Comparison of ENCODE assay signal across 1 fruit fly cellular context in the genomic region with DNA sequence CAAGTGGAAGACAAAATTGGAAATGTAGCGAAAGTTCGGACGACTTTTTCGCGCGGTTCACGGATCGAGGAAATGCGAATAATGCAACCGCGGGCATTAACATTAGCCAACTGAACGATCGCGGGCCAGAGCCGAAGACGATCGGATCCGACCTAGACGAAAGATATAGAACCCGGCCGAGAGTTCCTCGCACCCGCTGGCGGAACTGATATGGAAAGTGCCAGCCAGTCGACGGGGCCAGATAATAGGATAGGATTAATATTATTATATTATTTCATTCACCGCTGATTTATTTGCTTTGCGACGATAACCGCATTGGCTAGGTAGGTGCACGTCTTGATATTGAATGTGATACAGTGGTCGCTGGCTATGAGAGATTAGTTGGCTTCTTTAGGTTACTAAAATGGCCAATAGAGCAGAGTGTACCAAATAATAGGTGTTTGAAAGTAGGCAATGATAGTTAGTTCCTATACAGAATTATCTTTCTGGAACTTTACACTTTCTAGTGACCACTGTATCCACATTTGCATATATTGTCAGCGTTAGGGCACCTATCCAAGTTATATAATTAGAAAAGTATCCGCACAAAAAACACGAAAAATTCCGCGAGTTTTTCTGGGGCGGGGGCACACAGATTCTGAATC.
TF ChIP-seq lines count a peak whose summit lies in the region.

No protein-coding gene starts in this region.

TF ChIP-seq in whole organism, embryonic, 481 proteins besides CTCF, POLR2A, EP300 and RAD21 (continued from another document):
- TF ChIP-seq CG12219 (GFP tag; optimal IDR thresholded peaks at IDR 0.05; lab: Kevin White, UChicago) (peak; percentile 58), unpg (GFP tag; optimal IDR thresholded peaks at IDR 0.05; lab: Kevin White, UChicago) (peak; percentile 73), inv (GFP tag; IDR thresholded peaks at IDR 0.05; lab: Robert Waterston, UW; ENCODE audit: partially characterized antibody) (no peak), Ravus (GFP tag; IDR thresholded peaks at IDR 0.05; lab: Robert Waterston, UW) (no peak; the same call in 1 of the 2 replicates), row (GFP tag; IDR thresholded peaks at IDR 0.05; lab: Robert Waterston, UW) (peak; percentile 80), maf-S (GFP tag; optimal IDR thresholded peaks at IDR 0.05; lab: Kevin White, UChicago) (peak; percentile 38), CG4360 (GFP tag; IDR thresholded peaks at IDR 0.05; lab: Robert Waterston, UW) (no peak), CG3726 (GFP tag; IDR thresholded peaks at IDR 0.05; lab: Robert Waterston, UW) (0 out of 3 replicates have a peak, but pooled peaks have one; percentile 51), zen (tag; optimal IDR thresholded peaks at IDR 0.05; lab: Kevin White, UChicago) (no peak), CG6175 (GFP tag; IDR thresholded peaks at IDR 0.05; lab: Robert Waterston, UW) (0 out of 3 replicates have a peak, but pooled peaks have one; percentile 48), Dip2 (GFP tag; IDR thresholded peaks at IDR 0.05; lab: Robert Waterston, UW) (no peak), CG8290 (GFP tag; optimal IDR thresholded peaks at IDR 0.05; lab: Kevin White, UChicago) (no peak), CG8290 (tag; optimal IDR thresholded peaks at IDR 0.05; lab: Kevin White, UChicago) (peak; percentile 75 to 90), shn (GFP tag; optimal IDR thresholded peaks at IDR 0.05; lab: Kevin White, UChicago) (peak; percentile 47), CG1024 (GFP tag; IDR thresholded peaks at IDR 0.05; lab: Robert Waterston, UW) (peak; percentile 73; the same call in 1 of the 2 replicates), CG4404 (GFP tag; IDR thresholded peaks at IDR 0.05; lab: Robert Waterston, UW) (peak; percentile 78), pita (GFP tag; optimal IDR thresholded peaks at IDR 0.05; lab: Kevin White, UChicago) (no peak), tll (GFP tag; optimal IDR thresholded peaks at IDR 0.05; lab: Kevin White, UChicago) (no peak), Sin3A (optimal IDR thresholded peaks at IDR 0.05; lab: Kevin White, UChicago) (no peak)
TF ChIP-seq in whole organism, embryonic: peak in this region for 322.
